Worm (Caenorhabditis elegans) whole organism, L4 larva: ENCODE data around the gene T28A11.3.

Experiments
- D1046.2 ChIP-seq: fragments of 200-800 bp; sonication (Bioruptor generic); IDR thresholded peaks from 2 replicates; pipeline ENCODE4 v1.3.6; 2022; ENCODE audit warnings: missing genetic modification characterization, missing compliant biosample characterization
- F10B5.3 ChIP-seq: sonication (generic microtip); optimal IDR thresholded peaks from 2 replicates; lab custom pipeline; 2016; ENCODE audit warnings: mild to moderate bottlenecking, missing genetic modification characterization, missing compliant biosample characterization
- F49E8.2 ChIP-seq: sonication (generic microtip); optimal IDR thresholded peaks from 2 replicates; lab custom pipeline; 2016; ENCODE audit warnings: missing compliant biosample characterization, mild to moderate bottlenecking, missing genetic modification characterization, borderline replicate concordance
- R02D3.7 ChIP-seq: fragments of 150-350 bp; sonication (generic microtip); optimal IDR thresholded peaks from 3 replicates; lab custom pipeline; 2014; ENCODE audit warnings: missing biosample characterization, missing genetic modification characterization
- T20F7.1 ChIP-seq: fragments of 200-800 bp; sonication (Bioruptor generic); optimal IDR thresholded peaks from 2 replicates; lab custom pipeline; 2018; ENCODE audit warnings: mild to moderate bottlenecking, missing genetic modification characterization, missing compliant biosample characterization
- T26A8.4 ChIP-seq: fragments of 200-800 bp; sonication (Bioruptor generic); IDR thresholded peaks from 2 replicates; pipeline ENCODE4 v1.3.6; 2022; ENCODE audit warnings: missing genetic modification characterization, missing compliant biosample characterization
- ZK337.2 ChIP-seq: fragments of 200-800 bp; sonication (Bioruptor generic); IDR thresholded peaks from 2 replicates; pipeline ENCODE4 v1.3.6; 2022; ENCODE audit warnings: missing genetic modification reagents, missing genetic modification characterization, missing compliant biosample characterization
- ama-1 ChIP-seq: fragments of 150-350 bp; optimal IDR thresholded peaks from 2 replicates; lab custom pipeline; 2014; ENCODE audit warnings: inconsistent platforms, mixed read lengths
- arid-1 ChIP-seq: fragments of 200-800 bp; sonication (Bioruptor generic); conservative IDR thresholded peaks from 2 replicates; pipeline ENCODE4 v1.3.6; 2022; ENCODE audit warnings: missing genetic modification reagents, missing genetic modification characterization, missing compliant biosample characterization
- attf-4 ChIP-seq: sonication (generic microtip); optimal IDR thresholded peaks from 3 replicates; lab custom pipeline; 2017; ENCODE audit warnings: missing biosample characterization, missing genetic modification characterization
- ceh-44 ChIP-seq: fragments of 200-800 bp; sonication (Bioruptor generic); IDR thresholded peaks from 2 replicates; pipeline ENCODE4 v1.3.6; 2022; ENCODE audit warnings: missing genetic modification reagents, missing genetic modification characterization, missing compliant biosample characterization
- ctbp-1 ChIP-seq: fragments of 200-800 bp; sonication (Bioruptor generic); IDR thresholded peaks from 2 replicates; pipeline ENCODE4 v1.3.6; 2022; ENCODE audit warnings: missing genetic modification reagents, missing genetic modification characterization, missing compliant biosample characterization
- fkh-10 ChIP-seq: fragments of 150-350 bp; optimal IDR thresholded peaks from 2 replicates; lab custom pipeline; 2014; ENCODE audit warnings: missing biosample characterization, missing genetic modification reagents, missing genetic modification characterization
- lim-7 ChIP-seq: fragments of 200-800 bp; sonication (Bioruptor generic); IDR thresholded peaks from 2 replicates; pipeline ENCODE4 v1.3.6; 2022; ENCODE audit warnings: missing genetic modification characterization, missing compliant biosample characterization
- lin-1 ChIP-seq: fragments of 200-800 bp; sonication (Bioruptor generic); IDR thresholded peaks from 2 replicates; pipeline ENCODE4 v1.3.6; 2022; ENCODE audit warnings: missing genetic modification reagents, missing genetic modification characterization, missing compliant biosample characterization
- lin-29 ChIP-seq: fragments of 200-800 bp; sonication (Bioruptor generic); IDR thresholded peaks from 2 replicates; pipeline ENCODE4 v1.3.6; 2022; ENCODE audit warnings: missing genetic modification reagents, missing genetic modification characterization, missing compliant biosample characterization
- lir-3 ChIP-seq: sonication (generic microtip); optimal IDR thresholded peaks from 2 replicates; lab custom pipeline; 2016; ENCODE audit warnings: mild to moderate bottlenecking, missing genetic modification characterization, missing compliant biosample characterization
- lsy-2 ChIP-seq, 2 experiments: fragments of 150-350 bp in 1 of 2; sonication (generic microtip) in 1 of 2; optimal IDR thresholded peaks; 2 replicates each; lab custom pipeline; 2014 to 2017; ENCODE audit warnings: missing biosample characterization in 2 of 2, missing genetic modification characterization in 2 of 2
- madf-5 ChIP-seq, 2 experiments: fragments of 200-800 bp; sonication (Bioruptor generic); IDR thresholded peaks; 2 replicates each; pipeline ENCODE4 v1.3.6; 2022; ENCODE audit warnings: missing compliant biosample characterization in 2 of 2, missing genetic modification characterization in 2 of 2
- mdl-1 ChIP-seq, 2 experiments: fragments of 150-350 bp in 1 of 2; sonication (generic microtip) in 1 of 2; optimal IDR thresholded peaks; 2 replicates each; lab custom pipeline; 2014 to 2017; ENCODE audit warnings: missing biosample characterization in 2 of 2, missing genetic modification characterization in 2 of 2
- mep-1 ChIP-seq: fragments of 150-350 bp; sonication (generic microtip); optimal IDR thresholded peaks from 3 replicates; lab custom pipeline; 2014; ENCODE audit warnings: missing biosample characterization, missing genetic modification characterization
- mes-2 ChIP-seq: sonication (generic microtip); optimal IDR thresholded peaks from 2 replicates; lab custom pipeline; 2016; ENCODE audit warnings: missing genotype, mild to moderate bottlenecking, missing genetic modification characterization, missing compliant biosample characterization; ENCODE audit not compliant: poor library complexity, severe bottlenecking
- mxl-3 ChIP-seq: fragments of 200-800 bp; sonication (Bioruptor generic); optimal IDR thresholded peaks from 2 replicates; lab custom pipeline; 2018; ENCODE audit warnings: mild to moderate bottlenecking, missing genetic modification characterization, missing compliant biosample characterization
- nhr-10 ChIP-seq: fragments of 150-350 bp; optimal IDR thresholded peaks from 2 replicates; lab custom pipeline; 2014; ENCODE audit warnings: missing biosample characterization, missing genetic modification characterization
- nhr-102 ChIP-seq: sonication (generic microtip); optimal IDR thresholded peaks from 2 replicates; lab custom pipeline; 2016; ENCODE audit warnings: mild to moderate bottlenecking, missing genetic modification characterization, moderate library complexity, missing compliant biosample characterization
- nhr-11 ChIP-seq: fragments of 150-350 bp; optimal IDR thresholded peaks from 2 replicates; lab custom pipeline; 2014; ENCODE audit warnings: missing biosample characterization, missing genetic modification characterization
- nhr-111 ChIP-seq: fragments of 200-800 bp; sonication (Bioruptor generic); optimal IDR thresholded peaks from 2 replicates; lab custom pipeline; 2018; ENCODE audit warnings: mild to moderate bottlenecking, missing genetic modification characterization, missing compliant biosample characterization
- nhr-42 ChIP-seq: fragments of 200-800 bp; sonication (Bioruptor generic); IDR thresholded peaks from 2 replicates; pipeline ENCODE4 v1.3.6; 2022; ENCODE audit warnings: missing genetic modification characterization, missing compliant biosample characterization
- nhr-48 ChIP-seq: sonication (generic microtip); optimal IDR thresholded peaks from 2 replicates; lab custom pipeline; 2016; ENCODE audit warnings: mild to moderate bottlenecking, missing genetic modification characterization, missing compliant biosample characterization
- pqm-1 ChIP-seq: sonication (generic microtip); optimal IDR thresholded peaks from 2 replicates; lab custom pipeline; 2017; ENCODE audit warnings: missing biosample characterization, missing genetic modification characterization
- rbr-2 ChIP-seq: sonication (generic microtip); optimal IDR thresholded peaks from 2 replicates; lab custom pipeline; 2016; ENCODE audit warnings: missing genotype, missing genetic modification characterization, missing compliant biosample characterization
- skn-1 ChIP-seq: fragments of 150-350 bp; optimal IDR thresholded peaks from 2 replicates; lab custom pipeline; 2014; ENCODE audit warnings: missing biosample characterization, missing genetic modification characterization
- snpc-4 ChIP-seq: fragments of 150-350 bp; optimal IDR thresholded peaks from 2 replicates; lab custom pipeline; 2014; ENCODE audit warnings: missing biosample characterization, missing genetic modification characterization
- spr-3 ChIP-seq: fragments of 200-800 bp; sonication (Bioruptor generic); optimal IDR thresholded peaks from 2 replicates; lab custom pipeline; 2018; ENCODE audit warnings: mild to moderate bottlenecking, missing genetic modification characterization, missing compliant biosample characterization
- tag-97 ChIP-seq: fragments of 200-800 bp; sonication (Bioruptor generic); IDR thresholded peaks from 2 replicates; pipeline ENCODE4 v1.3.6; 2022; ENCODE audit warnings: missing genetic modification characterization, missing compliant biosample characterization
- unc-62 ChIP-seq, 3 experiments: fragments of 150-350 bp in 1 of 3; sonication (generic microtip); optimal IDR thresholded peaks in 2 of 3; peaks in 1 of 3; 1 replicate in 1 of 3; 2 replicates in 2 of 3; lab custom pipeline; 2014 to 2017; ENCODE audit warnings: missing biosample characterization in 3 of 3, missing genetic modification characterization in 3 of 3, missing genetic modification reagents in 3 of 3, missing genotype in 1 of 3
- zfp-3 ChIP-seq: fragments of 200-800 bp; sonication (Bioruptor generic); conservative IDR thresholded peaks from 2 replicates; pipeline ENCODE4 v1.3.6; 2022; ENCODE audit warnings: missing genetic modification reagents, missing genetic modification characterization, missing compliant biosample characterization

T28A11.3 gene

ce11 chrV:3241175-3241574 lies 34.0 kb upstream of the T28A11.3 start, which contains the start of gene srj-11:
srj-11 (plus strand) TSS chrV:3241424.
- TF ChIP-seq lsy-2 (tag; optimal IDR thresholded peaks at IDR 0.05; lab: Kevin White, UChicago) = no peak
- no peak for TF ChIP-seq lin-29 (GFP tag; lab: Robert Waterston, UW)
- no peak for TF ChIP-seq lim-7 (GFP tag; lab: Robert Waterston, UW)
- TF ChIP-seq attf-4 (tag; lab: Kevin White, UChicago) = no peak
- TF ChIP-seq T26A8.4 (GFP tag; lab: Robert Waterston, UW) = no peak
- TF ChIP-seq unc-62 (GFP tag; optimal IDR thresholded peaks at IDR 0.05 in 1 of 2; lab: Kevin White, UChicago) = peak in 1 of 2 experiments; percentile 95
- no peak for TF ChIP-seq unc-62 (tag; optimal IDR thresholded peaks at IDR 0.05; lab: Kevin White, UChicago)
- TF ChIP-seq F10B5.3 (tag; lab: Kevin White, UChicago) = no peak

DNA sequence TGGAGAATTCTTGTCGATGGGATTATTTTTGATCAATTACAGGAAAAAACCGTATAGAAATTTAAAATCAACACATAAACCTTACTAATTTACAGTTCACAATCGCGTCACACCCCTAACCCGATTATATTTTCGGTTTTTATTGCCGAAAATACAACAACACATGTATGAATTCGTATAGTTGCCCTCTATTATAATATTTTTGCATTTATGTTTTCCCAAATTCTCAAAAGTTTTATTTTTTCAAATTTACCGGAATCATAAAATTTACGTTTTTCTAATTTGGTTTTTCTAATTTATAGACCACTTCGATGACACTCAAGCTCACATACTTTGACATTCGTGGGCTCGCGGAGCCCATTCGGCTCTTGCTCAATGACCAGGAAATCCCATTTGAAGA lies 32.1 kb upstream of the T28A11.3 start, which contains the start of gene gst-23:
gst-23 (plus strand) TSS at position 301 of the 400 bp plus-strand sequence.
- TF ChIP-seq nhr-11 (no peak), mep-1 (tag; lab: Kevin White, UChicago) (no peak), arid-1 (GFP tag; lab: Robert Waterston, UW) (no peak), tag-97 (GFP tag; lab: Robert Waterston, UW) (no peak), lin-1 (GFP tag; lab: Robert Waterston, UW) (no peak), zfp-3 (GFP tag; lab: Robert Waterston, UW) (no peak), nhr-42 (GFP tag; lab: Robert Waterston, UW) (no peak), F49E8.2 (no peak), fkh-10 (GFP tag; lab: Kevin White, UChicago) (no peak), ceh-44 (GFP tag; lab: Robert Waterston, UW) (no peak), ZK337.2 (no peak), rbr-2 (tag; lab: Kevin White, UChicago) (no peak), nhr-102 (tag; lab: Kevin White, UChicago) (no peak)

DNA sequence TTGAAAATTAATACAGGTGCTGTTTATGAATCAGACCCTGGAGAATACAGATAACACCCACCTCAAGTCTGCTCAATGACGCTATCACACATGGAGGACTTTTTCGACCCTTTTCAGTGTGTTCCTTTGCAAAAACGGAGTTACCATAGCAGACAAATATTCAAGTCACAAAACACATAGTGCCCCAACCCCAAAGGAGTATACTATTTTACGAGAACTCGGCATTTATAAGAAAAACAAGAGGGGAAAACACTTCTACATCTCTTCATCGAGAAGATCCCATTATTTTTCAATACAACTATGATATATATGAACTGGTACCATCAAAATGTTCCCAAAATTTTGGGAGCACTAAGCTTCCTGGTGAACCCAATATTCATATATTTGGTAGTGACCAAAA lies 30.4 kb upstream of the T28A11.3 start, which contains the start of gene srj-7:
srj-7 (plus strand) TSS at position 301 of the 400 bp plus-strand sequence.
- no peak for TF ChIP-seq snpc-4 (tag; lab: Kevin White, UChicago)
- peak in 1 of 2 experiments; percentile 39 for TF ChIP-seq unc-62 (GFP tag; optimal IDR thresholded peaks at IDR 0.05 in 1 of 2; lab: Kevin White, UChicago)
- TF ChIP-seq unc-62 (tag; optimal IDR thresholded peaks at IDR 0.05; lab: Kevin White, UChicago) = no peak

DNA sequence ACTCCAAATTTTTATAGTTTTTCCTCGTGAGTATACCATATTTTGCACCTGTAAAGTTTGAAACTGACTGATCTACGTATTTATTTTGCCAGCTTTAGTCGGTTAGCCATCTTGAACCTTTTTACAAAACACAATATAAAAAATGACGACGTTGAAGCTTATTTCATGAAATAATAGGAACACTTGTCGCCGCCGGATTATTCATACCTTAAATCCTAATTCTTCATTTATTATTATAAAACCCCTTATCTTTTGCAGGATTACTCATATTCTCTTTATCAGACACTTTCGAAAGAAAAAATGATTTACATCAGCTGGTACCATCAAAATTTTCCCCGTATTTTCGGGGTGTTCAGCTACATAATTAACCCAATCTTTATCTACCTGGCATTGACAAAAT lies 27.6 kb upstream of the T28A11.3 start, which contains the start of gene srj-8:
srj-8 (plus strand) TSS at position 301 of the 400 bp plus-strand sequence.
- TF ChIP-seq T26A8.4 (GFP tag; lab: Robert Waterston, UW) (no peak), mdl-1 (tag; optimal IDR thresholded peaks at IDR 0.05; lab: Kevin White, UChicago) (no peak), ctbp-1 (no peak), nhr-10 (no peak), mep-1 (tag; lab: Kevin White, UChicago) (no peak), D1046.2 (no peak), R02D3.7 (tag; lab: Kevin White, UChicago) (no peak), lim-7 (GFP tag; lab: Robert Waterston, UW) (no peak), nhr-48 (no peak), mxl-3 (GFP tag; lab: Kevin White, UChicago) (no peak)

DNA sequence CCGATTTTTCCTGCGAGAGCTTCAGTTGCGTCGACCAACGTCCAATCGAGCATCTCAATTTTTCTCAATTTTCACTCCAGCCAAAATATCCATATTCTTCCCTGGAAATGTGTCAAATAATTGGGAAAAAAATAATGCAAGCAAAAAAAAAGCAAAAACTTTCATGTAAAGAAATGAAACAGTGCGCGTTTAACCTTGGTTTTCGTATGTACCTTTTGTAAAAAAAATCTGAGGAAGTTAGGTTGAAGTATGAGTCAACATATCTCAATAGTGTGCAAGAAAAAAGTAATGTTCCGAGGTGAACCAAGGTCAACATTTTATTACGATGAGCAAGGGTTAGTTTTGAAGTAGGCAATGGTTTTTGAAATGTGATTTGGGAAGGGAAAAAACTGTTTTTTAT lies 25.0 kb upstream of the T28A11.3 start, which contains the start of gene T28A11.13:
T28A11.13 (minus strand) TSS at position 101 of the 400 bp plus-strand sequence.
- TF ChIP-seq skn-1 (tag; lab: Kevin White, UChicago) = no peak
- TF ChIP-seq lir-3 (tag; lab: Kevin White, UChicago) = no peak
- no peak for TF ChIP-seq ctbp-1
- no peak for TF ChIP-seq unc-62 (GFP tag; optimal IDR thresholded peaks at IDR 0.05 in 1 of 2; lab: Kevin White, UChicago)
- TF ChIP-seq unc-62 (tag; optimal IDR thresholded peaks at IDR 0.05; lab: Kevin White, UChicago) = no peak
- no peak for TF ChIP-seq madf-5 (GFP tag; IDR thresholded peaks at IDR 0.05; lab: Robert Waterston, UW)
- TF ChIP-seq mes-2 (tag; lab: Kevin White, UChicago) = no peak
- TF ChIP-seq T20F7.1 = no peak
- TF ChIP-seq ama-1 = no peak
- no peak for TF ChIP-seq nhr-111 (GFP tag; lab: Kevin White, UChicago)
- no peak for TF ChIP-seq D1046.2
- TF ChIP-seq pqm-1 (tag; lab: Kevin White, UChicago) = no peak
- TF ChIP-seq spr-3 (GFP tag; lab: Kevin White, UChicago) = no peak
- TF ChIP-seq mep-1 (tag; lab: Kevin White, UChicago) = no peak
